Fruit fly (Drosophila melanogaster) Kc167 (cell line): Measurements from ENCODE around the gene CG8907.

Experiments
- Myc ChIP-seq: fragments of >200 bp; optimal IDR thresholded peaks from 2 replicates; lab custom pipeline; 2017; ENCODE audit warnings: missing external identifiers
- Sin3A ChIP-seq: fragments of >200 bp; optimal IDR thresholded peaks from 2 replicates; lab custom pipeline; 2018; ENCODE audit warnings: missing external identifiers
- h ChIP-seq: fragments of >200 bp; optimal IDR thresholded peaks from 3 replicates; lab custom pipeline; 2018; ENCODE audit warnings: missing external identifiers
- insv ChIP-seq: fragments of >200 bp; optimal IDR thresholded peaks from 3 replicates; lab custom pipeline; 2018; ENCODE audit warnings: missing external identifiers
- psq ChIP-seq: fragments of >200 bp; optimal IDR thresholded peaks from 2 replicates; lab custom pipeline; 2017; ENCODE audit warnings: missing external identifiers
- ttk ChIP-seq: sonication (Bioruptor generic); optimal IDR thresholded peaks from 2 replicates; lab custom pipeline; 2017; ENCODE audit warnings: missing external identifiers

dm6 chr3R:16974904-16975303, 33.2 kb upstream of the CG8907 start, which contains the start of gene VhaM9.7-d:
- TF ChIP-seq Myc (lab: Kevin White, UChicago), result no peak
- no peak for TF ChIP-seq insv (lab: Kevin White, UChicago)
- no peak for TF ChIP-seq h
- TF ChIP-seq Sin3A, result no peak
- TF ChIP-seq ttk (lab: Kevin White, UChicago), result no peak
- no peak for TF ChIP-seq psq
